Worm (Caenorhabditis elegans): ENCODE data around the gene Y54F10BM.6.

DNA sequence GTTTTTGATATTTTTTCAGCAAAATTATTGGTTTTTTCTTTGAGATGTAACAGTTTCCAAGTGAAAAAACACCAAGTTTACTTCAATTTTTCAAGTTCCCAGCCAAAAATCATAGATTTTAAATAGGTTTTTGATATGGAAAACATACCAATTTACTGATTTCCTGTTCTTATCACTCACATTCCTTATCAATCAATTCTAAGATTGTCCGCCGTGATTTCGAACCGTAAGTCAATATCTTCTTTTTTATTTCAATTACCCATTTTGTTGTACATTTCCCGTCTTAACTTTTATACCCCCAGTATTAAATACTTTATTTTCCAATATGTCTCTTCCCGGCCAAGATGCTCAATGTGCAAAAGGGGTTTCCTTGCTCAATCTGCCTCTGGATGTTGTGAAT is 38.6 kb upstream of the Y54F10BM.6 start, which contains the start of gene fbxa-38:
- TF ChIP-seq dpl-1 (GFP tag; optimal IDR thresholded peaks at IDR 0.05) (no peak), T07F8.4 (tag; optimal IDR thresholded peaks at IDR 0.05) (no peak), snpc-4 (GFP tag; optimal IDR thresholded peaks at IDR 0.05) (no peak), snpc-4 (tag; optimal IDR thresholded peaks at IDR 0.05) (no peak), F55B11.4 (tag; optimal IDR thresholded peaks at IDR 0.05; ENCODE audit: borderline replicate concordance, insufficient read depth) (no peak), ztf-28 (GFP tag; IDR thresholded peaks at IDR 0.05) (no peak), F57C9.4 (tag; optimal IDR thresholded peaks at IDR 0.05) (no peak), F52B5.7 (tag; optimal IDR thresholded peaks at IDR 0.05) (no peak), unc-130 (GFP tag; optimal IDR thresholded peaks at IDR 0.05) (no peak), ccch-3 (GFP tag; optimal IDR thresholded peaks at IDR 0.05) (no peak), rcor-1 (GFP tag; IDR thresholded peaks at IDR 0.05) (no peak), lin-35 (GFP tag; optimal IDR thresholded peaks at IDR 0.05) (no peak), gei-17 (GFP tag; optimal IDR thresholded peaks at IDR 0.05) (no peak), F39B2.1 (GFP tag; IDR thresholded peaks at IDR 0.05) (no peak), akir-1 (GFP tag; optimal IDR thresholded peaks at IDR 0.05) (no peak)
